Worm (Caenorhabditis elegans) whole organism, L2 larva: ENCODE data around the gene clec-124.
"Not testable (repeated sequence)": the region's sequence is repeated elsewhere in the genome, so short reads cannot be mapped to it uniquely, and the experiment has no call there.

Experiments used
- C34F6.9 ChIP-seq: fragments of 150-350 bp; optimal IDR thresholded peaks from 2 replicates; lab custom pipeline; 2014; ENCODE audit warnings: missing biosample characterization, missing genetic modification characterization
- R02D3.7 ChIP-seq: fragments of 150-350 bp; optimal IDR thresholded peaks from 2 replicates; lab custom pipeline; 2014; ENCODE audit warnings: missing biosample characterization, missing genetic modification characterization
- Y55F3AM.14 ChIP-seq: fragments of 200-800 bp; sonication (Bioruptor generic); optimal IDR thresholded peaks from 2 replicates; lab custom pipeline; 2018; ENCODE audit warnings: mild to moderate bottlenecking, missing genetic modification characterization, missing compliant biosample characterization
- alr-1 ChIP-seq: fragments of 150-350 bp; optimal IDR thresholded peaks from 2 replicates; lab custom pipeline; 2014; ENCODE audit warnings: missing biosample characterization, missing genetic modification characterization
- ama-1 ChIP-seq: fragments of 150-350 bp; optimal IDR thresholded peaks from 2 replicates; lab custom pipeline; 2018; ENCODE audit warnings: inconsistent platforms
- blmp-1 ChIP-seq: sonication (generic microtip); optimal IDR thresholded peaks from 2 replicates; lab custom pipeline; 2017; ENCODE audit warnings: missing genetic modification characterization, mild to moderate bottlenecking, missing compliant biosample characterization, antibody characterized with exemption, moderate library complexity; ENCODE audit not compliant: insufficient read depth
- ceh-16 ChIP-seq: fragments of 150-350 bp; optimal IDR thresholded peaks from 2 replicates; lab custom pipeline; 2014; ENCODE audit warnings: missing biosample characterization, missing genetic modification characterization
- ceh-82 ChIP-seq: fragments of 150-350 bp; optimal IDR thresholded peaks from 2 replicates; lab custom pipeline; 2014; ENCODE audit warnings: missing biosample characterization, missing genetic modification characterization
- crh-2 ChIP-seq: sonication (generic microtip); optimal IDR thresholded peaks from 2 replicates; lab custom pipeline; 2017; ENCODE audit warnings: missing biosample characterization, missing genetic modification characterization
- dmd-4 ChIP-seq: sonication (generic microtip); optimal IDR thresholded peaks from 2 replicates; lab custom pipeline; 2017; ENCODE audit warnings: missing biosample characterization, missing genetic modification characterization
- egl-27 ChIP-seq: sonication (generic microtip); optimal IDR thresholded peaks from 3 replicates; lab custom pipeline; 2017; ENCODE audit warnings: missing biosample characterization, missing genetic modification reagents, missing genetic modification characterization
- elt-1 ChIP-seq: fragments of 150-350 bp; optimal IDR thresholded peaks from 2 replicates; lab custom pipeline; 2014; ENCODE audit warnings: missing biosample characterization, missing genetic modification characterization
- elt-3 ChIP-seq: sonication (generic microtip); optimal IDR thresholded peaks from 2 replicates; lab custom pipeline; 2017; ENCODE audit warnings: missing biosample characterization, missing genetic modification characterization
- fos-1 ChIP-seq: fragments of 150-350 bp; optimal IDR thresholded peaks from 2 replicates; lab custom pipeline; 2014; ENCODE audit warnings: missing biosample characterization, missing genetic modification characterization
- gmeb-1 ChIP-seq: fragments of 150-350 bp; optimal IDR thresholded peaks from 2 replicates; lab custom pipeline; 2014; ENCODE audit warnings: missing biosample characterization, missing genetic modification characterization
- lin-11 ChIP-seq: fragments of 150-350 bp; sonication (generic microtip); optimal IDR thresholded peaks from 2 replicates; lab custom pipeline; 2014; ENCODE audit warnings: missing biosample characterization, missing genetic modification characterization, inconsistent platforms, mixed read lengths
- lin-39 ChIP-seq: fragments of 150-350 bp; optimal IDR thresholded peaks from 2 replicates; lab custom pipeline; 2014; ENCODE audit warnings: missing biosample characterization, missing genetic modification reagents, missing genetic modification characterization
- lsy-2 ChIP-seq, 2 experiments: fragments of 150-350 bp in 1 of 2; sonication (generic microtip) in 1 of 2; optimal IDR thresholded peaks; 2 replicates each; lab custom pipeline; 2014 to 2017; ENCODE audit warnings: missing biosample characterization in 2 of 2, missing genetic modification characterization in 2 of 2
- nhr-11 ChIP-seq: fragments of 150-350 bp; optimal IDR thresholded peaks from 2 replicates; lab custom pipeline; 2014; ENCODE audit warnings: missing biosample characterization, missing genetic modification characterization
- nhr-21 ChIP-seq: fragments of 150-350 bp; optimal IDR thresholded peaks from 2 replicates; lab custom pipeline; 2014; ENCODE audit warnings: missing biosample characterization, missing genetic modification characterization
- nhr-23 ChIP-seq: fragments of 150-350 bp; optimal IDR thresholded peaks from 2 replicates; lab custom pipeline; 2014; ENCODE audit warnings: missing biosample characterization, missing genetic modification reagents, missing genetic modification characterization
- nhr-6 ChIP-seq: fragments of 150-350 bp; optimal IDR thresholded peaks from 2 replicates; lab custom pipeline; 2014; ENCODE audit warnings: missing biosample characterization, missing genetic modification characterization
- sem-4 ChIP-seq: fragments of 150-350 bp; optimal IDR thresholded peaks from 2 replicates; lab custom pipeline; 2014; ENCODE audit warnings: missing biosample characterization, missing genetic modification reagents, missing genetic modification characterization
- skn-1 ChIP-seq: sonication (generic microtip); optimal IDR thresholded peaks from 2 replicates; lab custom pipeline; 2017; ENCODE audit warnings: missing biosample characterization, missing genetic modification characterization
- snpc-4 ChIP-seq: fragments of 150-350 bp; optimal IDR thresholded peaks from 2 replicates; lab custom pipeline; 2014; ENCODE audit warnings: missing biosample characterization, missing genetic modification characterization
- unc-39 ChIP-seq: fragments of 150-350 bp; optimal IDR thresholded peaks from 2 replicates; lab custom pipeline; 2014; ENCODE audit warnings: missing biosample characterization, missing genetic modification characterization
- unc-55 ChIP-seq: fragments of 150-350 bp; sonication (generic microtip); optimal IDR thresholded peaks from 3 replicates; lab custom pipeline; 2014; ENCODE audit warnings: missing biosample characterization, missing genetic modification reagents, missing genetic modification characterization
- unc-62 ChIP-seq: fragments of 150-350 bp; optimal IDR thresholded peaks from 2 replicates; lab custom pipeline; 2014; ENCODE audit warnings: missing biosample characterization, missing genetic modification reagents, missing genetic modification characterization
- zag-1 ChIP-seq: fragments of 150-350 bp; optimal IDR thresholded peaks from 2 replicates; lab custom pipeline; 2014; ENCODE audit warnings: missing biosample characterization, missing genetic modification characterization
- ztf-1 ChIP-seq: fragments of 200-800 bp; sonication (Bioruptor generic); conservative IDR thresholded peaks from 2 replicates; pipeline ENCODE4 v1.3.6; 2022; ENCODE audit warnings: missing genetic modification characterization, missing compliant biosample characterization

Gene clec-124

ce11 chrII:3215762-3216161, 33.7 kb upstream of the clec-124 start, which contains the start of gene ZC239.3:
Gene ZC239.3, plus strand, starts transcription at chrII:3216062.
- TF ChIP-seq nhr-6 (tag; lab: Kevin White, UChicago); blmp-1 (tag; lab: Kevin White, UChicago); fos-1: not testable (repeated sequence)

ce11 chrII:3220723-3221122, 28.8 kb upstream of the clec-124 start, which contains the start of gene ZC239.22:
Gene ZC239.22, minus strand, starts transcription at chrII:3220823.
- no peak for TF ChIP-seq nhr-21
- TF ChIP-seq nhr-23 (tag; lab: Kevin White, UChicago): no peak
- TF ChIP-seq ceh-82 (tag; lab: Kevin White, UChicago): no peak
- TF ChIP-seq ztf-1 (GFP tag; lab: Robert Waterston, UW): no peak

- TF ChIP-seq R02D3.7 (tag; lab: Kevin White, UChicago): no peak
- TF ChIP-seq skn-1 (tag; lab: Kevin White, UChicago): no peak
- no peak for TF ChIP-seq ceh-16 (tag; lab: Kevin White, UChicago)
- no peak for TF ChIP-seq zag-1
- no peak for TF ChIP-seq ceh-82 (tag; lab: Kevin White, UChicago)
- no peak for TF ChIP-seq snpc-4 (tag; lab: Kevin White, UChicago)
- no peak for TF ChIP-seq elt-3 (tag; lab: Kevin White, UChicago)
- TF ChIP-seq gmeb-1 (tag; lab: Kevin White, UChicago): no peak
- TF ChIP-seq blmp-1 (tag; lab: Kevin White, UChicago): no peak
- no peak for TF ChIP-seq elt-1 (tag; lab: Kevin White, UChicago)
- TF ChIP-seq dmd-4 (tag; lab: Kevin White, UChicago): no peak
These were observed 27.8 kb upstream of the clec-124 start, which contains the start of gene ZC239.14 for ce11 chrII:3221730-3222129. Gene ZC239.14, minus strand, starts transcription at chrII:3222034.

DNA sequence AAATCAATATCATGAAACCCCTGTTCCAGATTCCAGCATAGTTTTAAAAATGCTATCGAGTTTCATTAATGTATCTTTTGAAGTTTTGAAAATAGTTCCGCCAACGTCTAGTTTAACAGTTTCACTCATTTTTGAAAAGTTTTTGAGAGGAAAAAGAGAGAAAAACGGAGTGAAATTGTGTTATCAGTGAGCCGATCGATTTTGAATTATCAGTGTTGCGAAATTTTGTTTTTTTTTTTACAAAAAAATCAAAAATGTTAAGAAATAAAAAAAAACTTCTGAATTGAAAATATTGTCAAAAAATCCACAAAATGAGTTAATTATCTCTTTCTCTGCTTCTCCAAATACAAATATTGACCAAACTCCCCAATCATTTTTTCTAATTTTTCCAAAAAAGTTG, 26.8 kb upstream of the clec-124 start, which contains the start of gene ZC239.13:
ZC239.13 (minus strand) TSS at position 154 of the 400 bp plus-strand sequence.
- TF ChIP-seq fos-1 (peak; percentile 5), C34F6.9 (no peak)

ce11 chrII:3224631-3225030, 24.9 kb upstream of the clec-124 start, which contains the start of gene ZC239.15:
Gene ZC239.15, minus strand, starts transcription at chrII:3224731.
- TF ChIP-seq egl-27 (tag; lab: Kevin White, UChicago): no peak
- no peak for TF ChIP-seq Y55F3AM.14 (GFP tag; lab: Kevin White, UChicago)
- no peak for TF ChIP-seq alr-1 (tag; lab: Kevin White, UChicago)
- TF ChIP-seq sem-4: no peak
- no peak for TF ChIP-seq crh-2 (tag; lab: Kevin White, UChicago)
- no peak for TF ChIP-seq ceh-16 (tag; lab: Kevin White, UChicago)
- no peak for TF ChIP-seq lin-11 (tag; lab: Kevin White, UChicago)
- TF ChIP-seq unc-55 (GFP tag; lab: Kevin White, UChicago): no peak
- no peak for TF ChIP-seq fos-1
- no peak for TF ChIP-seq nhr-23 (tag; lab: Kevin White, UChicago)

ce11 chrII:3225200-3225599, 24.3 kb upstream of the clec-124 start, which contains the start of gene ZC239.16:
Gene ZC239.16, minus strand, starts transcription at chrII:3225319.
- TF ChIP-seq fos-1: peak; percentile 63
- no peak for TF ChIP-seq lsy-2 (tag; optimal IDR thresholded peaks at IDR 0.05; lab: Kevin White, UChicago)

ce11 chrII:3225780-3226179, 23.7 kb upstream of the clec-124 start, which contains the start of gene ZC239.17:
Gene ZC239.17, minus strand, starts transcription at chrII:3225880.
- TF ChIP-seq egl-27 (tag; lab: Kevin White, UChicago): no peak
- no peak for TF ChIP-seq unc-62 (GFP tag; lab: Kevin White, UChicago)
- TF ChIP-seq nhr-21: no peak
- no peak for TF ChIP-seq ama-1
- no peak for TF ChIP-seq lin-39 (tag; lab: Kevin White, UChicago)
- no peak for TF ChIP-seq C34F6.9
- TF ChIP-seq nhr-6 (tag; lab: Kevin White, UChicago): no peak
- no peak for TF ChIP-seq ceh-16 (tag; lab: Kevin White, UChicago)
- no peak for TF ChIP-seq nhr-11 (tag; lab: Kevin White, UChicago)
- TF ChIP-seq gmeb-1 (tag; lab: Kevin White, UChicago): no peak
- TF ChIP-seq sem-4: no peak
- TF ChIP-seq nhr-23 (tag; lab: Kevin White, UChicago): no peak
- no peak for TF ChIP-seq unc-39 (tag; lab: Kevin White, UChicago)
